Worm (Caenorhabditis elegans): ENCODE data around the gene F10B5.3.

DNA sequence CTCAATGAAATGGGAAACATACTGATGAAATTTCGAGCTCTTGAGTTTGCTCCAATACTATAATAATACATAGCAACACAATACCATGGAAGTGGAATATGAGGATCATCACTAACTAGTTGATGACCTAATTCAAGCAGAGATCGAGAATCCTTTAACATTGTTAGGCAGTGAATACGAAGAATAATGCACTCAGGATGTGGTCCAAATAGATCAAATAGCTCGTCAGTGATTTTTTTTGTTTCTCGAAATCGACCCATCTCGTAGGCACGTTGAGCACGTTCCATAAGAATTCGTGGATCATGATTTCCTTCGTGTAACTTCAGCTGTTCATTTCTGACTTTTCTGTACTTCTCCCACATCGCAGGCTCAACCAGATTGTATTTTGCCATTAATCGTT, 11.1 kb upstream of the F10B5.3 start:
- TF ChIP-seq snpc-4 (GFP tag; optimal IDR thresholded peaks at IDR 0.05) = no peak
- no peak for TF ChIP-seq snpc-4 (tag; optimal IDR thresholded peaks at IDR 0.05)
- no peak for TF ChIP-seq rcor-1 (GFP tag; IDR thresholded peaks at IDR 0.05)
- TF ChIP-seq dpff-1 (tag; optimal IDR thresholded peaks at IDR 0.05) = no peak
- TF ChIP-seq tbp1 (GFP tag; optimal IDR thresholded peaks at IDR 0.05) = no peak
- TF ChIP-seq zfh-2 (GFP tag; conservative IDR thresholded peaks at IDR 0.05) = no peak
- TF ChIP-seq lin-35 (GFP tag; optimal IDR thresholded peaks at IDR 0.05) = no peak
- no peak for TF ChIP-seq ama-1 (optimal IDR thresholded peaks at IDR 0.05)
- TF ChIP-seq ama-1 (GFP tag; optimal IDR thresholded peaks at IDR 0.05) = no peak
- no peak for TF ChIP-seq egrh-3 (GFP tag; IDR thresholded peaks at IDR 0.05)
- TF ChIP-seq him-1 (tag; optimal IDR thresholded peaks at IDR 0.05) = no peak
- no peak for TF ChIP-seq sdz-38 (tag; optimal IDR thresholded peaks at IDR 0.05)
- no peak for TF ChIP-seq hmg-1.2 (GFP tag; IDR thresholded peaks at IDR 0.05)
- TF ChIP-seq nfya-2 (GFP tag; IDR thresholded peaks at IDR 0.05) = no peak
- no peak for TF ChIP-seq ztf-3 (GFP tag; optimal IDR thresholded peaks at IDR 0.05)
- no peak for TF ChIP-seq ekl-4 (GFP tag; IDR thresholded peaks at IDR 0.05)

All from whole organism, young adult.